Fruit fly (Drosophila melanogaster): ENCODE data around the gene Spn31A.

Gene Spn31A

DNA sequence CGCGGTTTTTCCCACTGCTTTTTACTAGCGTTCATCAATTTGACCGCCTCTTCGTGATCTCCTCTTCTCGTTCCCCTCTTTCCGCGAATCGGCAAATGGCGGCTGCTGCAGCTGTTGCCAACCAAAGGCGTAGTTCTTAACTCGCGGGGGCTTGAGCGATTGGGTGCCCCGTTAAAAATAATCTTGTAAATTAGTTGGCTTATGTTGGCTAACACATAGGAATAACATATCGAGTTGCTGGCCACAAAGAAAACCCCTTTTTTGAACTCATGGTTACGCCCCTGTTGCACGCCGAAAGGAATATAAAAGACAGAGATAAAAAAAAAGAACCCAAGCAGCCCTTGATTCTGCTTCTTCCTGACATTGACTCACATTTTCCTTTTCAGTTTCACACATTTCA is 3.4 kb upstream of the Spn31A start (continued):
- TF ChIP-seq CG2875 (GFP tag; optimal IDR thresholded peaks at IDR 0.05) = peak; percentile 45
- TF ChIP-seq Hr51 (GFP tag; optimal IDR thresholded peaks at IDR 0.05) = peak; percentile 14 to 56
- no peak for TF ChIP-seq CG10565 (GFP tag; optimal IDR thresholded peaks at IDR 0.05)
- TF ChIP-seq Hr39 (optimal IDR thresholded peaks at IDR 0.05) = no peak
- no peak for TF ChIP-seq rib (GFP tag; IDR thresholded peaks at IDR 0.05)
- peak; percentile 65 for TF ChIP-seq shn (GFP tag; optimal IDR thresholded peaks at IDR 0.05)
- peak; percentile 75 for TF ChIP-seq az2 (GFP tag; optimal IDR thresholded peaks at IDR 0.05)
- TF ChIP-seq CG10431 (GFP tag; optimal IDR thresholded peaks at IDR 0.05) = no peak
- TF ChIP-seq Dip3 (GFP tag; optimal IDR thresholded peaks at IDR 0.05) = peak; percentile 27
- TF ChIP-seq br (optimal IDR thresholded peaks at IDR 0.05) = no peak
- no peak for TF ChIP-seq CG2129 (GFP tag; IDR thresholded peaks at IDR 0.05; ENCODE audit: partially characterized antibody)
- peak; percentile 75 for TF ChIP-seq unpg (GFP tag; optimal IDR thresholded peaks at IDR 0.05)
- TF ChIP-seq abd-A (tag; optimal IDR thresholded peaks at IDR 0.05) = no peak
- TF ChIP-seq Atf-2 (GFP tag; optimal IDR thresholded peaks at IDR 0.05) = peak; percentile 71
- TF ChIP-seq slp2 (GFP tag; optimal IDR thresholded peaks at IDR 0.05) = peak; percentile 69
- no peak for TF ChIP-seq HmgD (GFP tag; optimal IDR thresholded peaks at IDR 0.05)
- TF ChIP-seq Poxn (GFP tag; IDR thresholded peaks at IDR 0.05) = no peak
- peak; percentile 10 for TF ChIP-seq trh (GFP tag; optimal IDR thresholded peaks at IDR 0.05)
- TF ChIP-seq NK7.1 (GFP tag; optimal IDR thresholded peaks at IDR 0.05) = peak; percentile 60
- no peak for TF ChIP-seq grn (GFP tag; optimal IDR thresholded peaks at IDR 0.05)
- TF ChIP-seq HLHmδ (GFP tag; optimal IDR thresholded peaks at IDR 0.05) = no peak
- TF ChIP-seq Ada2b (GFP tag; IDR thresholded peaks at IDR 0.05) = peak; percentile 76
- TF ChIP-seq kah (GFP tag; optimal IDR thresholded peaks at IDR 0.05) = no peak
- no peak for TF ChIP-seq pho (GFP tag; optimal IDR thresholded peaks at IDR 0.05)
- TF ChIP-seq CG34376 (GFP tag; optimal IDR thresholded peaks at IDR 0.05) = no peak
- TF ChIP-seq CG1832 (GFP tag; optimal IDR thresholded peaks at IDR 0.05) = no peak
- no peak for TF ChIP-seq kni (GFP tag; optimal IDR thresholded peaks at IDR 0.05)
- TF ChIP-seq Asciz (GFP tag; optimal IDR thresholded peaks at IDR 0.05) = peak; percentile 23
- TF ChIP-seq ap (GFP tag; IDR thresholded peaks at IDR 0.05) = peak; percentile 80
- TF ChIP-seq CG18262 (tag; optimal IDR thresholded peaks at IDR 0.05) = peak; percentile 87
- TF ChIP-seq Dad (GFP tag; optimal IDR thresholded peaks at IDR 0.05) = peak; percentile 52
- TF ChIP-seq wek (GFP tag; optimal IDR thresholded peaks at IDR 0.05) = no peak
- 0 out of 3 replicates have a peak, but pooled peaks have one; percentile 13 for TF ChIP-seq CG6791 (GFP tag; IDR thresholded peaks at IDR 0.05; ENCODE audit: partially characterized antibody)
- TF ChIP-seq pnt (GFP tag; optimal IDR thresholded peaks at IDR 0.05) = peak; percentile 84
- TF ChIP-seq sima (GFP tag; optimal IDR thresholded peaks at IDR 0.05) = no peak
- no peak for TF ChIP-seq cg (GFP tag; optimal IDR thresholded peaks at IDR 0.05)
- peak; percentile 56; the same call in 1 of the 2 replicates for TF ChIP-seq CG11696 (GFP tag; IDR thresholded peaks at IDR 0.05)
- no peak for TF ChIP-seq Stat92E (GFP tag; optimal IDR thresholded peaks at IDR 0.05)
- peak; percentile 50 for TF ChIP-seq btn (GFP tag; optimal IDR thresholded peaks at IDR 0.05)
- TF ChIP-seq CG8478 (optimal IDR thresholded peaks at IDR 0.05) = no peak
- TF ChIP-seq tup (GFP tag; optimal IDR thresholded peaks at IDR 0.05) = peak; percentile 24
- TF ChIP-seq CG15479 (GFP tag; optimal IDR thresholded peaks at IDR 0.05) = no peak
- peak; percentile 4 for TF ChIP-seq CG6654 (GFP tag; optimal IDR thresholded peaks at IDR 0.05)
- TF ChIP-seq gcm (GFP tag; optimal IDR thresholded peaks at IDR 0.05) = no peak
- 0 out of 2 replicates have a peak, but pooled peaks have one; percentile 34 for TF ChIP-seq wdn (GFP tag; IDR thresholded peaks at IDR 0.05)
- TF ChIP-seq Rx (GFP tag; IDR thresholded peaks at IDR 0.05) = peak; percentile 81
- peak; percentile 9 for TF ChIP-seq CG33557 (GFP tag; optimal IDR thresholded peaks at IDR 0.05)
- peak; percentile 80 for TF ChIP-seq CG1024 (GFP tag; IDR thresholded peaks at IDR 0.05)
- no peak for TF ChIP-seq CG4707 (GFP tag; optimal IDR thresholded peaks at IDR 0.05)
- TF ChIP-seq CG18011 (GFP tag; optimal IDR thresholded peaks at IDR 0.05) = no peak
- TF ChIP-seq lab (GFP tag; optimal IDR thresholded peaks at IDR 0.05) = peak; percentile 60
